Fruit fly (Drosophila melanogaster): Measurements from ENCODE around the gene PIG-H.

The PIG-H gene

DNA sequence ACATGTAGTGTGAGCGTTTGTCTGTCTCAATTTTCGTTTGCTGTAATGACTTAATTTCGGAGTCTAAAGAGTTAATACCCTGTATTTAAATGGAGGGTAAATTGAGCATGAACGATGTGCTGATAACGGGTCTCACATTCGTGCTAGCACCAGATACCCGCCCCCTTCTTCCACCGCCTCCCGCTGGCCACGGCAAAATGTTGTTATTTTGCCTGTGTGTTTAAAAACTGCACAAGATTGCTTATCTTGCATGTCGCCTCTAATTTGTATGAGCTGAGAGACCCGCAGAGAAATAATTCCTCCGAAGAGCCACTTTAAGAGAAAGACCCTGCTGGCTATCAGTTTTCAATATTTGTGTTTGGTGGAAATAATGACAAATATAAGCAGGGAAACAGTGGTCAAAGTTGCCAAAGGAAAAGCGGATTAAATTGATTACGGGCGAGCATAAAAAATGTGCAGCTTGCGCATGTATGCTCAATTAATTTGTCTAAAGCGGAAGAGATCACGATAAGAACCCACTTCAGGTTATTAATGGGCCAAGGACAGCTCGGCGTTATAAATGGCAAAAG lies 34.8 kb upstream of the PIG-H start (continued):
- no peak for TF ChIP-seq dmrt99B (tag; optimal IDR thresholded peaks at IDR 0.05)
- no peak for TF ChIP-seq CG11696 (GFP tag; IDR thresholded peaks at IDR 0.05)
- no peak for TF ChIP-seq fu2 (GFP tag; optimal IDR thresholded peaks at IDR 0.05)
- no peak for TF ChIP-seq hb (GFP tag; IDR thresholded peaks at IDR 0.05; ENCODE audit: partially characterized antibody)
- peak; percentile 33 for TF ChIP-seq CG6813 (GFP tag; optimal IDR thresholded peaks at IDR 0.05)
- TF ChIP-seq CG3163 (GFP tag; optimal IDR thresholded peaks at IDR 0.05): peak; percentile 58
- no peak for TF ChIP-seq C15 (GFP tag; IDR thresholded peaks at IDR 0.05)
- TF ChIP-seq CG15601 (tag; optimal IDR thresholded peaks at IDR 0.05): no peak
- no peak for TF ChIP-seq CG7963 (GFP tag; IDR thresholded peaks at IDR 0.05; ENCODE audit: partially characterized antibody)
- TF ChIP-seq CG9727 (GFP tag; optimal IDR thresholded peaks at IDR 0.05): no peak
- TF ChIP-seq CG10209 (GFP tag; optimal IDR thresholded peaks at IDR 0.05): no peak
- TF ChIP-seq CG3838 (GFP tag; optimal IDR thresholded peaks at IDR 0.05): no peak
- TF ChIP-seq CG13287 (GFP tag; IDR thresholded peaks at IDR 0.05; ENCODE audit: partially characterized antibody): no peak
- TF ChIP-seq ase (GFP tag; IDR thresholded peaks at IDR 0.05): no peak
- TF ChIP-seq CG13296 (GFP tag; optimal IDR thresholded peaks at IDR 0.05): no peak
- TF ChIP-seq crp (GFP tag; optimal IDR thresholded peaks at IDR 0.05): no peak
- TF ChIP-seq nerfin-1 (tag; optimal IDR thresholded peaks at IDR 0.05): peak; percentile 3
- peak; percentile 8 for TF ChIP-seq CG34376 (GFP tag; optimal IDR thresholded peaks at IDR 0.05)
- TF ChIP-seq hth (optimal IDR thresholded peaks at IDR 0.05): no peak
- TF ChIP-seq ewg (GFP tag; optimal IDR thresholded peaks at IDR 0.05): no peak
- TF ChIP-seq Asciz (GFP tag; optimal IDR thresholded peaks at IDR 0.05): peak; percentile 15
- TF ChIP-seq CG13123 (GFP tag; optimal IDR thresholded peaks at IDR 0.05): no peak
- no peak for TF ChIP-seq chif (GFP tag; optimal IDR thresholded peaks at IDR 0.05)
- peak; percentile 95 for TF ChIP-seq D19B (GFP tag; optimal IDR thresholded peaks at IDR 0.05)
- peak; percentile 27 for TF ChIP-seq lab (GFP tag; optimal IDR thresholded peaks at IDR 0.05)
- no peak for TF ChIP-seq grau (tag; optimal IDR thresholded peaks at IDR 0.05)
- TF ChIP-seq CG34422 (GFP tag; IDR thresholded peaks at IDR 0.05): no peak
- TF ChIP-seq CG8388 (GFP tag; optimal IDR thresholded peaks at IDR 0.05): no peak
- TF ChIP-seq CG6689 (GFP tag; IDR thresholded peaks at IDR 0.05): no peak
- TF ChIP-seq dm (GFP tag; optimal IDR thresholded peaks at IDR 0.05): no peak
- TF ChIP-seq CG11398 (GFP tag; optimal IDR thresholded peaks at IDR 0.05): no peak
- TF ChIP-seq Mes4 (GFP tag; optimal IDR thresholded peaks at IDR 0.05): no peak

DNA sequence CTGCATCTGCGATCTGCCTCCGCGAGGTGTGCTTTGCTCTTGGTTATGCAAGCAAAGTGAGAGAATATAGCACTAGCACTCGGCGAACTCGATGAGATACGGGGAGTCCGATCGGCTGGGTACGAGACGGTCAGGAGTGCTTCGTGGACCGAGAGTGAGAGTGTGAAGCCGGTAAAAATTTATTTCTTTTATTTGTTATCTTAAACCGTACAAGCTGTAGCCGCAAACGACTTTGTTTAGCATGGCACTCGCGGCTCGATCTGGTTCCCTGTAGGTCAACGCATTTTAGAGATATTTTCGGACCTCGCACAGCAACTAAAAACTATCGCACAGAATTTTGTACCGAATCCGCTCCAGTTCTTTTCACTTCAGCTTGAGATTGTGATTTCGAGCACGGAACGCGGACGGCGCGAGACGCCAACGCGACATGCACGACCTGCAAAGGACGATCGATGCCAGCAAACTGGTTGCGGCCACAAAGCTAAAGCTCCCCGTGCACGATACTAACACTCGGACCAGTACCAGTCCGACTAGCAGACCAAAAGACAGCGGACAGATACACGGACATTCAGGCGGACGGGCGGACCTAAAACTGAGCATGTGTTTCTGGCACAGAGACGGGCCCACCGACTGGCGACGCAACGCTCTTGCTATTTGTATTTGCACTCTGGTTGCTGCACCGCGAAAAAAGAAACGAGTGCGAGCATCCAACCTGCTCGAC lies 32.9 kb upstream of the PIG-H start:
- no peak for TF ChIP-seq jing (GFP tag; optimal IDR thresholded peaks at IDR 0.05)
- TF ChIP-seq Pdp1 (GFP tag; optimal IDR thresholded peaks at IDR 0.05): peak in 1 of 2 experiments; percentile 30
- TF ChIP-seq Bdp1 (GFP tag; optimal IDR thresholded peaks at IDR 0.05): no peak
- TF ChIP-seq CG6765 (GFP tag; optimal IDR thresholded peaks at IDR 0.05): no peak
- no peak for TF ChIP-seq CG11696 (GFP tag; IDR thresholded peaks at IDR 0.05)
- no peak for TF ChIP-seq onecut (GFP tag; IDR thresholded peaks at IDR 0.05)
- no peak for TF ChIP-seq CG10565 (GFP tag; optimal IDR thresholded peaks at IDR 0.05)
- no peak for TF ChIP-seq Abd-B (GFP tag; optimal IDR thresholded peaks at IDR 0.05)
- TF ChIP-seq CG31224 (GFP tag; IDR thresholded peaks at IDR 0.05): no peak
- no peak for TF ChIP-seq tup (GFP tag; optimal IDR thresholded peaks at IDR 0.05)
- TF ChIP-seq CG11247 (GFP tag; IDR thresholded peaks at IDR 0.05): no peak
- TF ChIP-seq fu2 (GFP tag; optimal IDR thresholded peaks at IDR 0.05): no peak
- 0 out of 3 replicates have a peak, but pooled peaks have one; percentile 8 for TF ChIP-seq otp (GFP tag; IDR thresholded peaks at IDR 0.05)
- TF ChIP-seq Dad (GFP tag; optimal IDR thresholded peaks at IDR 0.05): no peak
- TF ChIP-seq YL-1 (GFP tag; optimal IDR thresholded peaks at IDR 0.05): no peak
- TF ChIP-seq Hr51 (GFP tag; optimal IDR thresholded peaks at IDR 0.05): no peak
- TF ChIP-seq Trl (optimal IDR thresholded peaks at IDR 0.05): peak in 1 of 2 experiments; percentile 5
- no peak for TF ChIP-seq Trl (GFP tag; optimal IDR thresholded peaks at IDR 0.05)
- no peak for TF ChIP-seq prd (optimal IDR thresholded peaks at IDR 0.05)
- no peak for TF ChIP-seq prd (GFP tag; IDR thresholded peaks at IDR 0.05)

Measured in whole organism, embryonic.